Worm (Caenorhabditis elegans) whole organism, young adult: ENCODE data around the gene hrg-3.
A peak's percentile ranks its signal among the peaks of the same experiment; 100 is the strongest.

Experiments used
- B0019.2 ChIP-seq: fragments of 200-800 bp; sonication (Bioruptor generic); conservative IDR thresholded peaks from 2 replicates; pipeline ENCODE4 v1.3.6; 2022; ENCODE audit warnings: missing genetic modification reagents, missing genetic modification characterization, missing compliant biosample characterization
- F22D6.2 ChIP-seq: sonication (generic microtip); optimal IDR thresholded peaks from 2 replicates; lab custom pipeline; 2016; ENCODE audit warnings: mild to moderate bottlenecking, missing genetic modification characterization, missing compliant biosample characterization
- F33H1.4 ChIP-seq: fragments of 200-800 bp; sonication (Bioruptor generic); IDR thresholded peaks from 2 replicates; pipeline ENCODE4 v1.3.6; 2022; ENCODE audit warnings: missing genetic modification reagents, missing genetic modification characterization, missing compliant biosample characterization
- F57A8.1 ChIP-seq: fragments of 200-800 bp; sonication (Bioruptor generic); optimal IDR thresholded peaks from 2 replicates; lab custom pipeline; 2018; ENCODE audit warnings: mild to moderate bottlenecking, missing genetic modification characterization, moderate library complexity, missing compliant biosample characterization
- T07F8.4 ChIP-seq: sonication (generic microtip); optimal IDR thresholded peaks from 2 replicates; lab custom pipeline; 2016; ENCODE audit warnings: mild to moderate bottlenecking, missing genetic modification characterization, moderate library complexity, missing compliant biosample characterization
- Y53F4B.3 ChIP-seq: fragments of 200-800 bp; sonication (Bioruptor generic); IDR thresholded peaks from 2 replicates; pipeline ENCODE4 v1.3.6; 2022; ENCODE audit warnings: missing genetic modification reagents, missing genetic modification characterization, missing compliant biosample characterization
- athp-1 ChIP-seq: sonication (generic microtip); optimal IDR thresholded peaks from 2 replicates; lab custom pipeline; 2017; ENCODE audit warnings: mild to moderate bottlenecking, missing genetic modification characterization, missing compliant biosample characterization
- attf-6 ChIP-seq: fragments of 200-800 bp; sonication (Bioruptor generic); IDR thresholded peaks from 2 replicates; pipeline ENCODE4 v1.3.6; 2022; ENCODE audit warnings: missing genetic modification reagents, missing genetic modification characterization, missing compliant biosample characterization
- bed-1 ChIP-seq: fragments of 200-800 bp; sonication (Bioruptor generic); IDR thresholded peaks from 2 replicates; pipeline ENCODE4 v1.3.6; 2022; ENCODE audit warnings: missing genetic modification reagents, missing genetic modification characterization, missing compliant biosample characterization
- bed-2 ChIP-seq: fragments of 200-800 bp; sonication (Bioruptor generic); IDR thresholded peaks from 2 replicates; pipeline ENCODE4 v1.3.6; 2022; ENCODE audit warnings: missing genetic modification reagents, missing genetic modification characterization, missing compliant biosample characterization
- ccch-3 ChIP-seq: fragments of 200-800 bp; sonication (Bioruptor generic); optimal IDR thresholded peaks from 2 replicates; lab custom pipeline; 2018; ENCODE audit warnings: mild to moderate bottlenecking, missing genetic modification characterization, missing compliant biosample characterization
- cebp-2 ChIP-seq: fragments of 200-800 bp; sonication (Bioruptor generic); IDR thresholded peaks from 2 replicates; pipeline ENCODE4 v1.3.6; 2022; ENCODE audit warnings: missing genetic modification characterization, missing compliant biosample characterization
- ceh-40 ChIP-seq: fragments of 200-800 bp; sonication (Bioruptor generic); IDR thresholded peaks from 2 replicates; pipeline ENCODE4 v1.3.6; 2022; ENCODE audit warnings: missing genetic modification characterization, missing compliant biosample characterization
- ceh-79 ChIP-seq: sonication (generic microtip); optimal IDR thresholded peaks from 2 replicates; lab custom pipeline; 2017; ENCODE audit warnings: mild to moderate bottlenecking, missing genetic modification characterization, missing compliant biosample characterization
- ceh-91 ChIP-seq: fragments of 200-800 bp; sonication (Bioruptor generic); IDR thresholded peaks from 2 replicates; pipeline ENCODE4 v1.3.6; 2022; ENCODE audit warnings: missing genetic modification reagents, missing genetic modification characterization, missing compliant biosample characterization
- dox-1 ChIP-seq: fragments of 200-800 bp; sonication (Bioruptor generic); IDR thresholded peaks from 2 replicates; pipeline ENCODE4 v1.3.6; 2022; ENCODE audit warnings: missing genetic modification reagents, missing genetic modification characterization, missing compliant biosample characterization
- dpl-1 ChIP-seq: fragments of 150-350 bp; optimal IDR thresholded peaks from 2 replicates; lab custom pipeline; 2014; ENCODE audit warnings: missing biosample characterization, missing genetic modification reagents, missing genetic modification characterization
- efl-1 ChIP-seq: fragments of 150-350 bp; optimal IDR thresholded peaks from 2 replicates; lab custom pipeline; 2014; ENCODE audit warnings: missing biosample characterization, missing genetic modification reagents, missing genetic modification characterization
- egl-18 ChIP-seq: fragments of 200-800 bp; sonication (Bioruptor generic); IDR thresholded peaks from 2 replicates; pipeline ENCODE4 v1.3.6; 2022; ENCODE audit warnings: missing genetic modification reagents, missing genetic modification characterization, missing compliant biosample characterization
- fkh-3 ChIP-seq: sonication (generic microtip); optimal IDR thresholded peaks from 2 replicates; lab custom pipeline; 2016; ENCODE audit warnings: mild to moderate bottlenecking, missing genetic modification characterization, missing compliant biosample characterization
- hrde-1 ChIP-seq: sonication (generic microtip); optimal IDR thresholded peaks from 2 replicates; lab custom pipeline; 2016; ENCODE audit warnings: missing genetic modification characterization, mild to moderate bottlenecking, missing compliant biosample characterization, moderate library complexity, missing genotype, missing genetic modification reagents, borderline replicate concordance
- lag-1 ChIP-seq: fragments of 200-800 bp; sonication (Bioruptor generic); IDR thresholded peaks from 2 replicates; pipeline ENCODE4 v1.3.6; 2022; ENCODE audit warnings: missing genetic modification reagents, missing genetic modification characterization, missing compliant biosample characterization
- let-526 ChIP-seq: fragments of 200-800 bp; sonication (Bioruptor generic); IDR thresholded peaks from 2 replicates; pipeline ENCODE4 v1.3.6; 2022; ENCODE audit warnings: missing genetic modification reagents, missing genetic modification characterization, missing compliant biosample characterization
- lin-26 ChIP-seq: fragments of 200-800 bp; sonication (Bioruptor generic); IDR thresholded peaks from 2 replicates; pipeline ENCODE4 v1.3.6; 2022; ENCODE audit warnings: missing genetic modification reagents, missing genetic modification characterization, missing compliant biosample characterization
- lin-54 ChIP-seq: fragments of 200-800 bp; sonication (Bioruptor generic); optimal IDR thresholded peaks from 2 replicates; lab custom pipeline; 2018; ENCODE audit warnings: mild to moderate bottlenecking, missing genetic modification characterization, missing compliant biosample characterization
- lir-1 ChIP-seq: fragments of 200-800 bp; sonication (Bioruptor generic); conservative IDR thresholded peaks from 2 replicates; pipeline ENCODE4 v1.3.6; 2022; ENCODE audit warnings: missing genetic modification reagents, missing genetic modification characterization, missing compliant biosample characterization
- lsl-1 ChIP-seq: fragments of 200-800 bp; sonication (Bioruptor generic); optimal IDR thresholded peaks from 2 replicates; lab custom pipeline; 2018; ENCODE audit warnings: mild to moderate bottlenecking, missing genetic modification characterization, moderate library complexity, missing compliant biosample characterization
- madf-10 ChIP-seq: sonication (generic microtip); optimal IDR thresholded peaks from 2 replicates; lab custom pipeline; 2016; ENCODE audit warnings: mild to moderate bottlenecking, missing genetic modification characterization, missing compliant biosample characterization
- madf-3 ChIP-seq: fragments of 200-800 bp; sonication (Bioruptor generic); IDR thresholded peaks from 2 replicates; pipeline ENCODE4 v1.3.6; 2022; ENCODE audit warnings: missing genetic modification reagents, missing genetic modification characterization, missing compliant biosample characterization
- madf-6 ChIP-seq: fragments of 200-800 bp; sonication (Bioruptor generic); IDR thresholded peaks from 2 replicates; pipeline ENCODE4 v1.3.6; 2022; ENCODE audit warnings: missing genetic modification reagents, missing genetic modification characterization, missing compliant biosample characterization
- madf-8 ChIP-seq: fragments of 200-800 bp; sonication (Bioruptor generic); conservative IDR thresholded peaks from 2 replicates; pipeline ENCODE4 v1.3.6; 2022; ENCODE audit warnings: missing genetic modification reagents, missing genetic modification characterization, missing compliant biosample characterization
- nhr-27 ChIP-seq: fragments of 200-800 bp; sonication (Bioruptor generic); optimal IDR thresholded peaks from 2 replicates; lab custom pipeline; 2018; ENCODE audit warnings: mild to moderate bottlenecking, missing genetic modification characterization, moderate library complexity, missing compliant biosample characterization
- nhr-80 ChIP-seq: sonication (generic microtip); optimal IDR thresholded peaks from 2 replicates; lab custom pipeline; 2016; ENCODE audit warnings: missing genetic modification characterization, missing compliant biosample characterization
- pbrm-1 ChIP-seq: fragments of 200-800 bp; sonication (Bioruptor generic); IDR thresholded peaks from 2 replicates; pipeline ENCODE4 v1.3.6; 2022; ENCODE audit warnings: missing genetic modification reagents, missing genetic modification characterization, missing compliant biosample characterization
- pha-4 ChIP-seq: fragments of 150-350 bp; sonication (generic microtip); optimal IDR thresholded peaks from 2 replicates; lab custom pipeline; 2014; ENCODE audit warnings: missing biosample characterization, missing genetic modification reagents, missing genetic modification characterization
- sea-2 ChIP-seq: fragments of 200-800 bp; sonication (Bioruptor generic); IDR thresholded peaks from 2 replicates; pipeline ENCODE4 v1.3.6; 2022; ENCODE audit warnings: missing genetic modification characterization, missing compliant biosample characterization
- snpc-3.4 ChIP-seq: sonication (generic microtip); optimal IDR thresholded peaks from 2 replicates; lab custom pipeline; 2017; ENCODE audit warnings: missing genetic modification characterization, mild to moderate bottlenecking, missing compliant biosample characterization, antibody characterized with exemption, moderate library complexity, missing genotype, missing genetic modification reagents
- tbx-9 ChIP-seq: sonication (generic microtip); optimal IDR thresholded peaks from 2 replicates; lab custom pipeline; 2016; ENCODE audit warnings: borderline replicate concordance, missing genetic modification characterization, inconsistent platforms, missing compliant biosample characterization
- unc-130 ChIP-seq: sonication (generic microtip); optimal IDR thresholded peaks from 2 replicates; lab custom pipeline; 2016; ENCODE audit warnings: missing genetic modification reagents, missing genetic modification characterization, missing compliant biosample characterization
- xnd-1 ChIP-seq: sonication (generic microtip); optimal IDR thresholded peaks from 2 replicates; lab custom pipeline; 2016; ENCODE audit warnings: missing genotype, missing genetic modification reagents, missing genetic modification characterization, missing compliant biosample characterization
- zfh-2 ChIP-seq: fragments of 200-800 bp; sonication (Bioruptor generic); conservative IDR thresholded peaks from 2 replicates; pipeline ENCODE4 v1.3.6; 2022; ENCODE audit warnings: missing genetic modification reagents, missing genetic modification characterization, missing compliant biosample characterization
- ztf-25 ChIP-seq: fragments of 200-800 bp; sonication (Bioruptor generic); IDR thresholded peaks from 2 replicates; pipeline ENCODE4 v1.3.6; 2022; ENCODE audit warnings: missing genetic modification reagents, missing genetic modification characterization, missing compliant biosample characterization
- ztf-6 ChIP-seq: fragments of 200-800 bp; sonication (Bioruptor generic); IDR thresholded peaks from 2 replicates; pipeline ENCODE4 v1.3.6; 2022; ENCODE audit warnings: missing genetic modification reagents, missing genetic modification characterization, missing compliant biosample characterization

hrg-3 gene

ce11 chrV:9782045-9782444 lies 25.8 kb downstream of the hrg-3 start:
- TF ChIP-seq nhr-27 (no peak), pha-4 (tag; lab: Kevin White, UChicago) (no peak), tbx-9 (tag; lab: Kevin White, UChicago) (no peak), attf-6 (no peak), athp-1 (tag; lab: Kevin White, UChicago) (no peak), bed-1 (GFP tag; lab: Robert Waterston, UW) (no peak), pbrm-1 (GFP tag; lab: Robert Waterston, UW) (no peak), ztf-6 (GFP tag; lab: Robert Waterston, UW) (no peak)
- TF ChIP-seq, all 124 proteins: peak for 0

DNA sequence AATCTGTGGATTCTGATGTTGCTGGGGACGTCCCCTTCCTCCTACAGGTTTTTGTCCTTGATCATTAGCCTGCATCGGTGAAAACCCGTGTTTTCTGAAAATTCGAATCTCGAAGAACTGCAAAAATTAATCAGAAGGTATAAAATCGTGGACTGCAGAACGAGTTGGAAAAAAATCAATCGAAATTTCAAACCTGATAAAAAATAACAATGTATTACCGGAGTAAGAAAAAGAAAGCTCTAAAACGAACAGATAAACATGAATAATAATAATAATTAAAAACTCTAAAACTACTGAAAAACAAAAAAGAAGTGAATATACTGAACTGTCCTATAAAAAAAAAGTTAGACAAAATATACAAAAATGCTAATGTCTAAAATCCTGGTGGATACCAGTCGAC lies 26.7 kb downstream of the hrg-3 start, which contains the start of gene F46B6.5:
Gene F46B6.5 (minus strand): TSS at position 101 of the 400 bp plus-strand sequence.
- TF ChIP-seq ztf-25 (GFP tag; lab: Robert Waterston, UW) (0 out of 2 replicates have a peak, but pooled peaks have one; percentile 38), let-526 (GFP tag; lab: Robert Waterston, UW) (no peak), B0019.2 (GFP tag; lab: Robert Waterston, UW) (no peak)

DNA sequence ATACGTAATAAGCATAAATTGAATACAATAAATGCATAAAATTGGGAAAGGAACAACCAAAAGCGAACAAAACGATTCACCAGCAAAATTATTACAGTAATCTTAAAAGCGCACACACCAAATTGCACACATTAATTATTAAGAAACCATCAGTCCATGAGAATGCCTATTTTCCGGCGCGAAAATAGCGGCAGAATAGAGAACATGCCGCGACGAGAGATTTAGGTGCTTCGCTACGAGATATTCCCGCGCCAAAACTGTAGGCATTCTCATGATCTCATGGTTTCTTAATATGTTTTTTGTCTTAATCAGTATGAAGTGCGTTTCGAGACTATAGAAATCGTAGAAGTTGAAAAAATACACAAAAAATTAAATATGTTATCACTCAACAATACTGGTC lies 27.9 kb downstream of the hrg-3 start:
- TF ChIP-seq sea-2 (GFP tag; lab: Robert Waterston, UW): no peak
- TF ChIP-seq nhr-80 (tag; lab: Kevin White, UChicago): no peak
- TF ChIP-seq F33H1.4 (GFP tag; lab: Robert Waterston, UW): peak; percentile 6; the same call in 1 of the 2 replicates
- TF ChIP-seq attf-6: no peak
- TF ChIP-seq madf-8 (GFP tag; lab: Robert Waterston, UW): 0 out of 2 replicates have a peak, but pooled peaks have one; percentile 21
- no peak for TF ChIP-seq pha-4 (tag; lab: Kevin White, UChicago)
- no peak for TF ChIP-seq bed-2
- peak; percentile 21 for TF ChIP-seq dpl-1 (GFP tag; lab: Kevin White, UChicago)
- TF ChIP-seq lsl-1 (GFP tag; lab: Kevin White, UChicago): peak; percentile 45
- no peak for TF ChIP-seq let-526 (GFP tag; lab: Robert Waterston, UW)
- peak; percentile 56 for TF ChIP-seq efl-1 (GFP tag; lab: Kevin White, UChicago)
- peak; percentile 50; the same call in 1 of the 2 replicates for TF ChIP-seq ceh-91 (GFP tag; lab: Robert Waterston, UW)
- no peak for TF ChIP-seq egl-18 (GFP tag; lab: Robert Waterston, UW)
- TF ChIP-seq xnd-1 (tag; lab: Kevin White, UChicago): peak; percentile 49
- peak; percentile 82 for TF ChIP-seq madf-6

ce11 chrV:9786721-9787131 lies 30.5 kb downstream of the hrg-3 start, which contains the start of gene F46B6.6:
TSS of gene F46B6.6 (minus strand) at chrV:9786868.
- TF ChIP-seq snpc-3.4 (tag; lab: Kevin White, UChicago): no peak
- TF ChIP-seq T07F8.4 (tag; lab: Kevin White, UChicago): no peak
- TF ChIP-seq madf-10: no peak
- no peak for TF ChIP-seq dpl-1 (GFP tag; lab: Kevin White, UChicago)
- no peak for TF ChIP-seq unc-130 (GFP tag; lab: Kevin White, UChicago)
- TF ChIP-seq lir-1 (GFP tag; lab: Robert Waterston, UW): no peak; the same call in 1 of the 2 replicates
- no peak; the same call in 1 of the 2 replicates for TF ChIP-seq lin-26
- no peak for TF ChIP-seq hrde-1 (tag; lab: Kevin White, UChicago)
- TF ChIP-seq ceh-40 (GFP tag; lab: Robert Waterston, UW): no peak
- TF ChIP-seq lag-1: no peak
- TF ChIP-seq Y53F4B.3 (GFP tag; lab: Robert Waterston, UW): no peak
- no peak for TF ChIP-seq F22D6.2 (tag; lab: Kevin White, UChicago)
- TF ChIP-seq ztf-25 (GFP tag; lab: Robert Waterston, UW): no peak
- TF ChIP-seq cebp-2 (GFP tag; lab: Robert Waterston, UW): no peak
- no peak for TF ChIP-seq dox-1
- TF ChIP-seq F57A8.1: no peak
- TF ChIP-seq madf-3 (GFP tag; lab: Robert Waterston, UW): peak; percentile 60; the same call in 1 of the 2 replicates
- 0 out of 2 replicates have a peak, but pooled peaks have one; percentile 19 for TF ChIP-seq pbrm-1 (GFP tag; lab: Robert Waterston, UW)
- TF ChIP-seq fkh-3 (tag; lab: Kevin White, UChicago): no peak
- TF ChIP-seq ccch-3 (GFP tag; lab: Kevin White, UChicago): no peak
- TF ChIP-seq ceh-79 (tag; lab: Kevin White, UChicago): no peak
- no peak for TF ChIP-seq let-526 (GFP tag; lab: Robert Waterston, UW)
- no peak for TF ChIP-seq sea-2 (GFP tag; lab: Robert Waterston, UW)
- peak; percentile 21 for TF ChIP-seq lin-54 (GFP tag; lab: Kevin White, UChicago)
- TF ChIP-seq bed-2: no peak
- no peak for TF ChIP-seq zfh-2
